Fruit fly (Drosophila melanogaster) whole organism, embryonic: ENCODE results near the gene capu.
A peak's percentile ranks its signal among the peaks of the same experiment; 100 is the strongest.

Experiments
- Ada2b ChIP-seq: fragments of 200-800 bp; sonication (Bioruptor generic); IDR thresholded peaks from 2 replicates; pipeline ENCODE4 v1.3.6; 2022; ENCODE audit warnings: missing biosample characterization, missing genetic modification characterization
- Aef1 ChIP-seq: fragments of 200-800 bp; sonication (Bioruptor generic); IDR thresholded peaks from 3 replicates; pipeline ENCODE4 v1.3.6; 2022; ENCODE audit warnings: missing biosample characterization, missing genetic modification characterization
- Atf-2 ChIP-seq: fragments of 200-800 bp; sonication (Bioruptor generic); optimal IDR thresholded peaks from 2 replicates; lab custom pipeline; 2016; ENCODE audit warnings: missing biosample characterization, missing genetic modification characterization
- CG10431 ChIP-seq: fragments of 200-800 bp; sonication (Bioruptor generic); optimal IDR thresholded peaks from 3 replicates; lab custom pipeline; 2018; ENCODE audit warnings: missing biosample characterization, mild to moderate bottlenecking, missing genetic modification characterization
- CG10565 ChIP-seq: fragments of 200-800 bp; sonication (Bioruptor generic); optimal IDR thresholded peaks from 3 replicates; lab custom pipeline; 2016; ENCODE audit warnings: missing biosample characterization, mild to moderate bottlenecking, missing genetic modification characterization
- CG10959 ChIP-seq: fragments of 200-800 bp; sonication (Bioruptor generic); IDR thresholded peaks from 2 replicates; pipeline ENCODE4 v1.3.6; 2022; ENCODE audit warnings: missing biosample characterization, missing genetic modification characterization
- CG11723 ChIP-seq: fragments of 200-800 bp; sonication (Bioruptor generic); optimal IDR thresholded peaks from 2 replicates; lab custom pipeline; 2017; ENCODE audit warnings: missing biosample characterization, mild to moderate bottlenecking, missing genetic modification characterization
- CG12942 ChIP-seq: fragments of 200-800 bp; sonication (Bioruptor generic); optimal IDR thresholded peaks from 3 replicates; lab custom pipeline; 2016; ENCODE audit warnings: missing biosample characterization, missing genetic modification characterization
- CG14014 ChIP-seq: fragments of 200-800 bp; sonication (Bioruptor generic); IDR thresholded peaks from 2 replicates; pipeline ENCODE4 v1.3.6; 2022; ENCODE audit warnings: missing biosample characterization, missing genetic modification characterization
- CG15269 ChIP-seq: fragments of 200-800 bp; sonication (Bioruptor generic); optimal IDR thresholded peaks from 2 replicates; lab custom pipeline; 2018; ENCODE audit warnings: missing biosample characterization, mild to moderate bottlenecking, missing genetic modification characterization, moderate library complexity
- CG16863 ChIP-seq: fragments of 200-800 bp; sonication (Bioruptor generic); optimal IDR thresholded peaks from 3 replicates; lab custom pipeline; 2016; ENCODE audit warnings: missing biosample characterization, missing genetic modification characterization
- CG17385 ChIP-seq: fragments of 200-800 bp; sonication (Bioruptor generic); optimal IDR thresholded peaks from 3 replicates; lab custom pipeline; 2018; ENCODE audit warnings: missing biosample characterization, mild to moderate bottlenecking, missing genetic modification characterization
- CG17568 ChIP-seq: fragments of 200-800 bp; sonication (Bioruptor generic); optimal IDR thresholded peaks from 2 replicates; lab custom pipeline; 2018; ENCODE audit warnings: missing biosample characterization, mild to moderate bottlenecking, missing genetic modification characterization, moderate library complexity
- CG2120 ChIP-seq: fragments of 200-800 bp; sonication (Bioruptor generic); optimal IDR thresholded peaks from 3 replicates; lab custom pipeline; 2016; ENCODE audit warnings: missing biosample characterization, missing genetic modification characterization
- CG2129 ChIP-seq: fragments of 200-800 bp; sonication (Bioruptor generic); IDR thresholded peaks from 2 replicates; pipeline ENCODE4 v1.3.6; 2022; ENCODE audit warnings: missing biosample characterization, missing genetic modification characterization; ENCODE audit not compliant: partially characterized antibody
- CG2678 ChIP-seq: fragments of 200-800 bp; sonication (Bioruptor generic); optimal IDR thresholded peaks from 3 replicates; lab custom pipeline; 2019; ENCODE audit warnings: missing biosample characterization, mild to moderate bottlenecking, missing genetic modification characterization, moderate library complexity
- CG7556 ChIP-seq: fragments of 200-800 bp; sonication (Bioruptor generic); optimal IDR thresholded peaks from 2 replicates; lab custom pipeline; 2017; ENCODE audit warnings: missing biosample characterization, mild to moderate bottlenecking, missing genetic modification characterization
- CG8388 ChIP-seq: fragments of 200-800 bp; sonication (Bioruptor generic); optimal IDR thresholded peaks from 2 replicates; lab custom pipeline; 2019; ENCODE audit warnings: missing biosample characterization, mild to moderate bottlenecking, missing genetic modification characterization, moderate library complexity
- CG9932 ChIP-seq: fragments of 200-800 bp; sonication (Bioruptor generic); IDR thresholded peaks from 2 replicates; pipeline ENCODE4 v1.3.6; 2022; ENCODE audit warnings: missing biosample characterization, missing genetic modification characterization
- D19A ChIP-seq: fragments of 200-800 bp; optimal IDR thresholded peaks from 3 replicates; lab custom pipeline; 2019; ENCODE audit warnings: missing biosample characterization, mild to moderate bottlenecking, missing genetic modification characterization, moderate library complexity
- Dbx ChIP-seq: fragments of 200-800 bp; sonication (Bioruptor generic); IDR thresholded peaks from 3 replicates; pipeline ENCODE4 v1.3.6; 2022; ENCODE audit warnings: missing biosample characterization, missing genetic modification characterization
- Doc3 ChIP-seq: fragments of 200-800 bp; sonication (Bioruptor generic); IDR thresholded peaks from 3 replicates; pipeline ENCODE4 v1.3.6; 2022; ENCODE audit warnings: missing biosample characterization, missing genetic modification characterization; ENCODE audit not compliant: partially characterized antibody
- H2.0 ChIP-seq: fragments of 200-800 bp; sonication (Bioruptor generic); IDR thresholded peaks from 2 replicates; pipeline ENCODE4 v1.3.6; 2022; ENCODE audit warnings: missing biosample characterization, missing genetic modification characterization
- Hand ChIP-seq: fragments of 200-800 bp; sonication (Bioruptor generic); optimal IDR thresholded peaks from 2 replicates; lab custom pipeline; 2017; ENCODE audit warnings: mild to moderate bottlenecking, missing biosample characterization, missing genetic modification reagents, missing genetic modification characterization
- Hr3 ChIP-seq: fragments of 200-800 bp; sonication (Bioruptor generic); optimal IDR thresholded peaks from 3 replicates; lab custom pipeline; 2016; ENCODE audit warnings: missing biosample characterization, missing genetic modification characterization
- MESR4 ChIP-seq: fragments of 200-800 bp; sonication (Bioruptor generic); optimal IDR thresholded peaks from 2 replicates; lab custom pipeline; 2018; ENCODE audit warnings: missing biosample characterization, mild to moderate bottlenecking, missing genetic modification characterization, moderate library complexity
- Max ChIP-seq: fragments of 200-800 bp; sonication (Bioruptor generic); optimal IDR thresholded peaks from 2 replicates; lab custom pipeline; 2016; ENCODE audit warnings: missing biosample characterization, mild to moderate bottlenecking, missing genetic modification characterization
- Mrtf ChIP-seq: fragments of 200-800 bp; sonication (Bioruptor generic); IDR thresholded peaks from 3 replicates; pipeline ENCODE4 v1.3.6; 2022; ENCODE audit warnings: missing biosample characterization, missing genetic modification characterization
- NC2α ChIP-seq: fragments of 200-800 bp; sonication (Bioruptor generic); optimal IDR thresholded peaks from 2 replicates; lab custom pipeline; 2016; ENCODE audit warnings: missing biosample characterization, missing genetic modification characterization
- Oli ChIP-seq: fragments of 200-800 bp; sonication (Bioruptor generic); optimal IDR thresholded peaks from 2 replicates; lab custom pipeline; 2018; ENCODE audit warnings: missing biosample characterization, mild to moderate bottlenecking, missing genetic modification characterization, moderate library complexity
- Pdp1 ChIP-seq, 2 experiments: fragments of 200-800 bp; sonication (Bioruptor generic); optimal IDR thresholded peaks; 3 replicates each; lab custom pipeline; 2016; ENCODE audit warnings: missing biosample characterization in 2 of 2, missing genetic modification characterization in 2 of 2, mild to moderate bottlenecking in 1 of 2, moderate library complexity in 1 of 2
- Ptx1 ChIP-seq: fragments of 200-800 bp; sonication (Bioruptor generic); IDR thresholded peaks from 2 replicates; pipeline ENCODE4 v1.3.6; 2022; ENCODE audit warnings: missing biosample characterization, missing genetic modification characterization
- Sox100B ChIP-seq: fragments of 200-800 bp; sonication (Bioruptor generic); optimal IDR thresholded peaks from 3 replicates; lab custom pipeline; 2018; ENCODE audit warnings: missing biosample characterization, mild to moderate bottlenecking, missing genetic modification characterization
- Usf ChIP-seq: fragments of 200-800 bp; sonication (Bioruptor generic); optimal IDR thresholded peaks from 2 replicates; lab custom pipeline; 2017; ENCODE audit warnings: missing genotype, missing biosample characterization, missing genetic modification characterization
- Vsx1 ChIP-seq: fragments of 200-800 bp; sonication (Bioruptor generic); optimal IDR thresholded peaks from 2 replicates; lab custom pipeline; 2017; ENCODE audit warnings: missing biosample characterization, mild to moderate bottlenecking, missing genetic modification characterization, missing genetic modification reagents
- chm ChIP-seq: fragments of 200-800 bp; sonication (Bioruptor generic); IDR thresholded peaks from 2 replicates; pipeline ENCODE4 v1.3.6; 2022; ENCODE audit warnings: missing biosample characterization, missing genetic modification characterization
- cwo ChIP-seq: fragments of 200-800 bp; sonication (Bioruptor generic); optimal IDR thresholded peaks from 3 replicates; lab custom pipeline; 2017; ENCODE audit warnings: missing biosample characterization, missing genetic modification characterization, mild to moderate bottlenecking, moderate library complexity, missing genetic modification reagents
- dati ChIP-seq: fragments of 200-800 bp; sonication (Bioruptor generic); IDR thresholded peaks from 2 replicates; pipeline ENCODE4 v1.3.6; 2022; ENCODE audit warnings: missing biosample characterization, missing genetic modification characterization
- eve ChIP-seq, 2 experiments: fragments of >200 bp; optimal IDR thresholded peaks; 2 replicates each; lab custom pipeline; 2017; ENCODE audit warnings: missing biosample characterization in 2 of 2, missing genetic modification characterization in 2 of 2
- fd96Cb ChIP-seq: fragments of 200-800 bp; sonication (Bioruptor generic); optimal IDR thresholded peaks from 2 replicates; lab custom pipeline; 2018; ENCODE audit warnings: missing biosample characterization, mild to moderate bottlenecking, missing genetic modification characterization, moderate library complexity
- hb ChIP-seq: fragments of 200-800 bp; sonication (Bioruptor generic); IDR thresholded peaks from 3 replicates; pipeline ENCODE4 v1.3.6; 2022; ENCODE audit warnings: missing biosample characterization, missing genetic modification characterization; ENCODE audit not compliant: partially characterized antibody
- hth ChIP-seq: fragments of >200 bp; optimal IDR thresholded peaks from 2 replicates; lab custom pipeline; 2017; ENCODE audit warnings: inconsistent platforms
- mld ChIP-seq: fragments of 200-800 bp; sonication (Bioruptor generic); IDR thresholded peaks from 3 replicates; pipeline ENCODE4 v1.3.6; 2022; ENCODE audit warnings: missing biosample characterization, missing genetic modification characterization; ENCODE audit not compliant: partially characterized antibody
- peb ChIP-seq: fragments of 200-800 bp; sonication (Bioruptor generic); IDR thresholded peaks from 2 replicates; pipeline ENCODE4 v1.3.6; 2022; ENCODE audit warnings: missing biosample characterization, missing genetic modification characterization
- pfk ChIP-seq: fragments of 200-800 bp; sonication (Bioruptor generic); optimal IDR thresholded peaks from 2 replicates; lab custom pipeline; 2018; ENCODE audit warnings: missing biosample characterization, mild to moderate bottlenecking, missing genetic modification characterization, moderate library complexity
- repo ChIP-seq: fragments of 200-800 bp; sonication (Bioruptor generic); optimal IDR thresholded peaks from 2 replicates; lab custom pipeline; 2016; ENCODE audit warnings: missing biosample characterization, missing genetic modification characterization
- slp2 ChIP-seq: fragments of 200-800 bp; sonication (Bioruptor generic); optimal IDR thresholded peaks from 2 replicates; lab custom pipeline; 2016; ENCODE audit warnings: missing biosample characterization, missing genetic modification characterization
- so ChIP-seq: fragments of 200-800 bp; sonication (Bioruptor generic); IDR thresholded peaks from 3 replicates; pipeline ENCODE4 v1.3.6; 2022; ENCODE audit warnings: missing biosample characterization, missing genetic modification characterization
- sob ChIP-seq: fragments of 200-800 bp; sonication (Bioruptor generic); IDR thresholded peaks from 2 replicates; pipeline ENCODE4 v1.3.6; 2022; ENCODE audit warnings: missing biosample characterization, missing genetic modification characterization
- sug ChIP-seq: fragments of 200-800 bp; optimal IDR thresholded peaks from 2 replicates; lab custom pipeline; 2019; ENCODE audit warnings: missing biosample characterization, mild to moderate bottlenecking, missing genetic modification characterization, moderate library complexity
- zfh2 ChIP-seq: fragments of 200-800 bp; sonication (Bioruptor generic); optimal IDR thresholded peaks from 2 replicates; lab custom pipeline; 2016; ENCODE audit warnings: missing biosample characterization, missing genetic modification characterization

Gene capu

dm6 chr2L:3896834-3897143, 5.9 kb downstream of the capu start (continued):
- TF ChIP-seq cwo (GFP tag; lab: Kevin White, UChicago) (peak; percentile 52), sug (tag; lab: Kevin White, UChicago) (no peak), CG17385 (GFP tag; lab: Kevin White, UChicago) (peak; percentile 63), so (peak; percentile 73; the same call in 2 of the 3 replicates), Ada2b (GFP tag; lab: Robert Waterston, UW) (peak; percentile 78), Dbx (no peak; the same call in 2 of the 3 replicates), Aef1 (GFP tag; lab: Robert Waterston, UW) (peak; percentile 74), CG17568 (no peak), sob (peak; percentile 83; the same call in 1 of the 2 replicates), Ptx1 (GFP tag; lab: Robert Waterston, UW) (peak; percentile 71), hth (lab: Kevin White, UChicago) (no peak), NC2α (GFP tag; lab: Kevin White, UChicago) (no peak), H2.0 (GFP tag; lab: Robert Waterston, UW) (peak; percentile 69), Hr3 (peak; percentile 37), chm (GFP tag; lab: Robert Waterston, UW) (no peak), hb (GFP tag; lab: Robert Waterston, UW) (no peak), CG10431 (GFP tag; lab: Kevin White, UChicago) (no peak), CG10565 (no peak), CG15269 (tag; lab: Kevin White, UChicago) (peak; percentile 76), CG2678 (tag; lab: Kevin White, UChicago) (peak; percentile 74), CG2120 (peak; percentile 62), CG16863 (GFP tag; lab: Kevin White, UChicago) (peak; percentile 26), Pdp1 (GFP tag; optimal IDR thresholded peaks at IDR 0.05; lab: Kevin White, UChicago) (peak in 1 of 2 experiments; percentile 52), CG14014 (GFP tag; lab: Robert Waterston, UW) (peak; percentile 82), MESR4 (GFP tag; lab: Kevin White, UChicago) (no peak), Mrtf (GFP tag; lab: Robert Waterston, UW) (peak; percentile 39; the same call in 1 of the 3 replicates), CG9932 (peak; percentile 79), CG12942 (GFP tag; lab: Kevin White, UChicago) (peak; percentile 40), slp2 (GFP tag; lab: Kevin White, UChicago) (no peak), Vsx1 (no peak), CG7556 (no peak), Doc3 (GFP tag; lab: Robert Waterston, UW) (no peak), pfk (GFP tag; lab: Kevin White, UChicago) (no peak), CG8388 (GFP tag; lab: Kevin White, UChicago) (no peak), mld (GFP tag; lab: Robert Waterston, UW) (no peak), Hand (peak; percentile 43), Usf (GFP tag; lab: Kevin White, UChicago) (peak; percentile 32), Oli (tag; lab: Kevin White, UChicago) (peak; percentile 63), peb (GFP tag; lab: Robert Waterston, UW) (peak; percentile 10; the same call in 1 of the 2 replicates), D19A (no peak), eve (GFP tag; optimal IDR thresholded peaks at IDR 0.05; lab: Kevin White, UChicago) (peak in 1 of 2 experiments; percentile 24), zfh2 (GFP tag; lab: Kevin White, UChicago) (no peak), repo (GFP tag; lab: Kevin White, UChicago) (no peak), dati (GFP tag; lab: Robert Waterston, UW) (peak; percentile 20; the same call in 1 of the 2 replicates), CG11723 (no peak), fd96Cb (tag; lab: Kevin White, UChicago) (peak; percentile 44), CG2129 (GFP tag; lab: Robert Waterston, UW) (no peak), Sox100B (GFP tag; lab: Kevin White, UChicago) (peak; percentile 25), Atf-2 (GFP tag; lab: Kevin White, UChicago) (no peak), Max (GFP tag; lab: Kevin White, UChicago) (peak; percentile 25), CG10959 (peak; percentile 60; the same call in 1 of the 2 replicates)
